Worm (Caenorhabditis elegans): ENCODE measurements around the gene ugt-67.

Gene ugt-67

ce11 chrV:4877587-4877986 lies 23.6 kb upstream of the ugt-67 start, which contains the start of gene T19H12.6:
TSS of gene T19H12.6 (minus strand) at chrV:4877687.
- TF ChIP-seq ZK546.5 (tag; optimal IDR thresholded peaks at IDR 0.05) (no peak), skn-1 (tag; optimal IDR thresholded peaks at IDR 0.05) (no peak), elt-2 (tag; optimal IDR thresholded peaks at IDR 0.05) (no peak), nhr-12 (tag; optimal IDR thresholded peaks at IDR 0.05) (no peak), elt-3 (tag; optimal IDR thresholded peaks at IDR 0.05) (no peak), pha-4 (tag; optimal IDR thresholded peaks at IDR 0.05) (no peak), daf-12 (tag; optimal IDR thresholded peaks at IDR 0.05) (no peak)

ce11 chrV:4879251-4879650 lies 21.9 kb upstream of the ugt-67 start, which contains the start of gene T19H12.15:
TSS of gene T19H12.15 (minus strand) at chrV:4879351.
- no peak for TF ChIP-seq ama-1 (optimal IDR thresholded peaks at IDR 0.05)

ce11 chrV:4881377-4881776 lies 19.8 kb upstream of the ugt-67 start, which contains the start of gene str-32:
TSS of gene str-32 (minus strand) at chrV:4881477.
- TF ChIP-seq fos-1 (tag; optimal IDR thresholded peaks at IDR 0.05) (no peak), nhr-67 (tag; optimal IDR thresholded peaks at IDR 0.05) (no peak), R02D3.7 (tag; optimal IDR thresholded peaks at IDR 0.05) (no peak), ceh-28 (tag; optimal IDR thresholded peaks at IDR 0.05) (no peak), nhr-25 (tag; optimal IDR thresholded peaks at IDR 0.05) (no peak), ztf-11 (tag; optimal IDR thresholded peaks at IDR 0.05) (no peak), zag-1 (tag; optimal IDR thresholded peaks at IDR 0.05) (no peak), skn-1 (tag; optimal IDR thresholded peaks at IDR 0.05) (no peak), fkh-10 (GFP tag; optimal IDR thresholded peaks at IDR 0.05) (no peak), fkh-2 (tag; optimal IDR thresholded peaks at IDR 0.05) (no peak), pha-4 (tag; optimal IDR thresholded peaks at IDR 0.05) (no peak), daf-12 (tag; optimal IDR thresholded peaks at IDR 0.05) (no peak), elt-1 (tag; optimal IDR thresholded peaks at IDR 0.05) (no peak), nhr-43 (tag; optimal IDR thresholded peaks at IDR 0.05; ENCODE audit: poor library complexity, severe bottlenecking) (no peak)

DNA sequence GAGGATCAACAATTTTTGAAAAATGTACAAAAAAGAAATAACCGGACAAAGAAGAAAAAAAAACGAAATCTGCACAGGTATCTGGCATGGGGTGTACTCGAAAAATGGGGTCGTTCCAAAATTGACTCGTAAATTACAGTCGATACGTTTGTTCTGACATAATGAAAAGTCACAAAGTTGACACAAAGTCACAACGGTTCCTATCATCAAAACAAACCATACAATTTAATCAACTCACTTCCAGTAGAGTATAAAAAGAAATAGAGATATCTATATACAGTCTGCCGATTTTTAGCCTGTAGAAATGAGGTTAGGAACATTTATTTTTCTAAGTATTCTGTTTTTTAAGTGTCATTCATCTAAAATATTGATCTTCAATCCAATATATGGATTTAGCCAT lies 16.7 kb upstream of the ugt-67 start, which contains the start of gene T19H12.12:
T19H12.12 (plus strand) TSS at position 301 of the 400 bp plus-strand sequence.
- TF ChIP-seq egl-27 (tag; optimal IDR thresholded peaks at IDR 0.05) (no peak), elt-1 (tag; optimal IDR thresholded peaks at IDR 0.05) (no peak), nhr-23 (tag; optimal IDR thresholded peaks at IDR 0.05) (no peak)

DNA sequence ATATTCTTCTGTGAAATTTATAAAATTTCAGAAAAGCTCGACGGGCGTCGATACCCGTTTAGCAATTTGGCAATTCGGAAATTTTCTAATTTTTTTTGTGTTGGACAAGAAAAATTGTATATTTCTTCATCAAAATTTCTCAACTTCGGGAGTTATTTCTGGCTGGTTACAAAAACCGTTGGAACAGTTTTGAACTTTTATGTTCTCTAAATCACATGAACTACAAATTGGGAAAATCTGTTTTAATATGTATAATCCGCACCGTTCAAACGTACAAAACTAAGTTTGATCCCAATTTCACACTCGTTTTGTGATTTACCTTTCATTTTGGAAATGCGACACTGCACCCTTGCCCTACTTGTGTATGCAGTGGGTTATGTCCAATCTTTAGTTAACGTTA lies 15.8 kb upstream of the ugt-67 start, which contains the start of gene T19H12.3:
T19H12.3 (plus strand) TSS at position 301 of the 400 bp plus-strand sequence.
- no peak for TF ChIP-seq nhr-25 (tag; optimal IDR thresholded peaks at IDR 0.05)
- no peak for TF ChIP-seq nhr-12 (tag; optimal IDR thresholded peaks at IDR 0.05)
- no peak for TF ChIP-seq zag-1 (tag; optimal IDR thresholded peaks at IDR 0.05)

DNA sequence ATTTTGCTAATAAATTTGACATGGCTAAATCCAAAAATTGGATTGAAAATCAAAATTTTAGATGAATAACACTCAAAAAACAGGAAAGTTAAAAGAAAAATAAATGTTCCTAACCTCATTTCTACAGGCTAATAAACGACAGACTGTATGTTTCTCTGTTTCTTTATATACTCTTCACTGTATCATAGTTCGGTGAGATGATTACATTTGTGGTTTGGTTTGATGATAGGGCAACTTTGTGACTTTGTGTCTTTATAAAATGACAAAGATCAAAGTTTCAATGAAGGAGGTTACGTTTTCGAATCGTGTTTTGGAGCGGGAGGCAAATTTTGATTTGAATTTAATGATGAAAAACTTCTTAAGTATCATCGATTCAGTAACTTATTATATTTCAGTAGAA lies 11.7 kb upstream of the ugt-67 start, which contains the start of gene ugt-12:
ugt-12 (minus strand) TSS at position 153 of the 400 bp plus-strand sequence.
- TF ChIP-seq pqm-1 (tag; optimal IDR thresholded peaks at IDR 0.05) (peak; percentile 43), pha-4 (tag; optimal IDR thresholded peaks at IDR 0.05) (peak; percentile 39), nhr-23 (tag; optimal IDR thresholded peaks at IDR 0.05) (peak; percentile 35), elt-1 (tag; optimal IDR thresholded peaks at IDR 0.05) (no peak), snpc-4 (tag; optimal IDR thresholded peaks at IDR 0.05) (no peak), elt-2 (tag; optimal IDR thresholded peaks at IDR 0.05) (peak; percentile 71), daf-12 (tag; optimal IDR thresholded peaks at IDR 0.05) (no peak)

DNA sequence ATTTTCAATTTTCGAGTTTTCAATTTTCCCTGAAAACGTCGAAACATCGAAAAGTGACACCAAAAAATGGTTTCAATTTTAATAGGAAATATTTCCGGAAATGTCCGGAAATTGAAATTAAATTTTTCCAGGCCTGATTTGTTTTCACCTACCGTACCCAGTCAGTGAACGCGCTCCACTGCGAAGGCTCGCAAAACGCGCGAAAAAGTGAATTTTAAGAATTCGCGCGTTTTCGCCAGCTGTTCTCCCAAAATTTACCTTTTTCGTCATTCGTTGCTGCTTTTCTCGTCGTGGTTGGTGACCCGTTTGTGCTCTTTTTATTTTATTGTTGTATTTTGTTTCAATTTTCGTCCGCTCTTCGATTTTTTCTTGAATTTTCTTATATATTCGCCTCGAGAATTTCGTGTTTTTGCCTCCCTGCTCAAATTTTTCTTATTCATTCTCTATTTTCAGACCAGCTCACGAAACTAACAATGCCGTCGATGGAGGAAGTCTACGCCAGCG lies 11.1 kb upstream of the ugt-67 start, which contains the start of gene T19H12.2:
T19H12.2 (plus strand) TSS at position 454 of the 504 bp plus-strand sequence.
- TF ChIP-seq lin-15B (tag; optimal IDR thresholded peaks at IDR 0.05): no peak
- TF ChIP-seq nfya-1 (tag; optimal IDR thresholded peaks at IDR 0.05; ENCODE audit: insufficient read depth): no peak
- no peak for TF ChIP-seq nhr-28 (tag; optimal IDR thresholded peaks at IDR 0.05)
- no peak for TF ChIP-seq lin-39 (tag; optimal IDR thresholded peaks at IDR 0.05)
- TF ChIP-seq fos-1 (tag; optimal IDR thresholded peaks at IDR 0.05): no peak
- TF ChIP-seq nhr-25 (tag; optimal IDR thresholded peaks at IDR 0.05): no peak

DNA sequence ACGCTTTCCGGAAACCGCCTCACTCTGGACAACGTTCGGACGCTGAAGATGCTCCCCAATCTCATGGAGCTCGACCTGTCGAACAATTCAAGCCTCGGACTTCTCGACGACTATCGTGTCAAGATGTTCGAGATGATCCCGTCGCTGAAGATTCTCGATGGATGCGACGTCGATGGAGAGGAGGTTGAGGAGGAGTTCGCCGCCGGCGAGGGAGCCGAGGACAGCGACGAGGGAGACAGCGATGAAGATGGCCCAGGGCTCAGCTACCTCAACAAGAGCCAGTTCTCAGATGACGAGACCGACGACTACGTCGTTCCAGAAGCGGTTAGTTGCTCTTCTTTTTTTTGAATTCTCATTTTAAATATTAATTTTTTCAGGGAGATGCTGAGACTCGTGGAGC lies 10.4 kb upstream of the ugt-67 start:
- TF ChIP-seq ama-1 (optimal IDR thresholded peaks at IDR 0.05): no peak
- no peak for TF ChIP-seq unc-39 (tag; optimal IDR thresholded peaks at IDR 0.05)
- TF ChIP-seq pqm-1 (tag; optimal IDR thresholded peaks at IDR 0.05): no peak
- no peak for TF ChIP-seq eor-1 (tag; optimal IDR thresholded peaks at IDR 0.05)
- TF ChIP-seq mdl-1 (tag; optimal IDR thresholded peaks at IDR 0.05): no peak
- TF ChIP-seq hmg-11 (tag; optimal IDR thresholded peaks at IDR 0.05): no peak
- TF ChIP-seq fos-1 (tag; optimal IDR thresholded peaks at IDR 0.05): no peak
- no peak for TF ChIP-seq fkh-10 (GFP tag; optimal IDR thresholded peaks at IDR 0.05)
- TF ChIP-seq elt-2 (tag; optimal IDR thresholded peaks at IDR 0.05): no peak
- no peak for TF ChIP-seq zag-1 (tag; optimal IDR thresholded peaks at IDR 0.05)
- no peak for TF ChIP-seq lin-39 (tag; optimal IDR thresholded peaks at IDR 0.05)
- no peak for TF ChIP-seq sea-2 (GFP tag; optimal IDR thresholded peaks at IDR 0.05)
- TF ChIP-seq fkh-2 (tag; optimal IDR thresholded peaks at IDR 0.05): no peak
- TF ChIP-seq daf-12 (tag; optimal IDR thresholded peaks at IDR 0.05): no peak
- no peak for TF ChIP-seq lsy-12 (tag; optimal IDR thresholded peaks at IDR 0.05)
- TF ChIP-seq tbx-2 (tag; optimal IDR thresholded peaks at IDR 0.05): no peak
- TF ChIP-seq aly-2 (tag; optimal IDR thresholded peaks at IDR 0.05): no peak

Data from whole organism, L3 larva.